Worm (Caenorhabditis elegans): ENCODE results near the gene nas-33.

ce11 chrX:6450839-6451491, 4.1 kb downstream of the nas-33 start, which contains the start of the genes grl-6 and K10C2.6:
- no peak for TF ChIP-seq unc-39 (tag; optimal IDR thresholded peaks at IDR 0.05)
- no peak for TF ChIP-seq ztf-11 (tag; optimal IDR thresholded peaks at IDR 0.05)
- no peak for TF ChIP-seq egl-27 (tag; optimal IDR thresholded peaks at IDR 0.05)
- no peak for TF ChIP-seq nhr-237 (tag; optimal IDR thresholded peaks at IDR 0.05)
